Worm (Caenorhabditis elegans): ENCODE results near the gene twk-7.

Gene twk-7

DNA sequence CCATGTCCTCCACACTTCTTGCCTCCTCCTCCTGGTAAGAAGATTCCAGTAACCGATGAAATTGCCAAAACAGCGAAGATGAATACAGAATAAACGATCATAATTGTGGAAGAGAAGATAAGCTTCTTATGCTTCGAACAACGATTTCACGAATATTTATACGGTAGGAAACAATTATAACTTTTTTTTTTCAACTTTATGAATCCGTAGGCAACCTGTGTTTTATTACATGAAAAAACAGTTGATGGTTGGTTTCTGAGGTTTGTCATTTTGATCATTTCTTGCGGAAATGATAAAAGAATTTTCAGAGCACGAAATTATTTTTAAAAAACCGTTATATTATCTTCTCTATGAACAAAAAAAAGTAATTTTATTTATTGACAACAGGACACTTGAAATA, 52.7 kb downstream of the twk-7 start, which contains the start of gene fipr-16:
fipr-16 (minus strand) TSS at position 101 of the 400 bp plus-strand sequence.
- TF ChIP-seq ZK337.2 (GFP tag; IDR thresholded peaks at IDR 0.05), result no peak
- TF ChIP-seq ztf-11 (tag; optimal IDR thresholded peaks at IDR 0.05), result no peak
- no peak for TF ChIP-seq dmd-8 (GFP tag; IDR thresholded peaks at IDR 0.05)
- no peak for TF ChIP-seq lin-38 (GFP tag; IDR thresholded peaks at IDR 0.05)
- no peak for TF ChIP-seq nhr-25 (tag; optimal IDR thresholded peaks at IDR 0.05; ENCODE audit: borderline replicate concordance, insufficient read depth)
- no peak for TF ChIP-seq php-3 (GFP tag; IDR thresholded peaks at IDR 0.05)
- TF ChIP-seq fkh-10 (GFP tag; optimal IDR thresholded peaks at IDR 0.05), result no peak
- TF ChIP-seq saeg-2 (GFP tag; IDR thresholded peaks at IDR 0.05), result no peak
- TF ChIP-seq hlh-30 (tag; optimal IDR thresholded peaks at IDR 0.05; ENCODE audit: insufficient read depth), result no peak

DNA sequence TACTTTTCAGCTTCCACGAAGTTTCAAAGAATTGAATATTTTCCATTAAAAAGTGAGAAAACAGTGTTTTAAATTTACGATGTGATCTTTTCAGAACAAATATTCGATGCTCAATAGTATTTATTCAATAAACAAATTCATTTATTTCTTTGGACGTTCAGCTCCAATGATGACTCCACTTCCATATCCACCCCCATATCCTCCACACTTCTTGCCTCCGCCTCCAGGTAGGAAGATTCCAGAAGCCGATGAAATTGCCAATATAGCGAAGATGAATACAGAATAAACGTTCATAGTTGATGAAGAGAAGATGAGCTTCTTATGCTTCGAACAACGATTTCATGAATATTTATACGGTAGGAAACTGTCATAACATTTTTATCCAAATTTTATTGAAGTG, 54.3 kb downstream of the twk-7 start, which contains the start of gene fip-3:
fip-3 (minus strand) TSS at position 294 of the 400 bp plus-strand sequence.
- TF ChIP-seq F44E2.7 (GFP tag; IDR thresholded peaks at IDR 0.05), result no peak
- TF ChIP-seq unc-62 (GFP tag; optimal IDR thresholded peaks at IDR 0.05 in 1 of 2), result peak in 1 of 2 experiments; percentile 94
- TF ChIP-seq unc-62 (tag; optimal IDR thresholded peaks at IDR 0.05), result no peak

DNA sequence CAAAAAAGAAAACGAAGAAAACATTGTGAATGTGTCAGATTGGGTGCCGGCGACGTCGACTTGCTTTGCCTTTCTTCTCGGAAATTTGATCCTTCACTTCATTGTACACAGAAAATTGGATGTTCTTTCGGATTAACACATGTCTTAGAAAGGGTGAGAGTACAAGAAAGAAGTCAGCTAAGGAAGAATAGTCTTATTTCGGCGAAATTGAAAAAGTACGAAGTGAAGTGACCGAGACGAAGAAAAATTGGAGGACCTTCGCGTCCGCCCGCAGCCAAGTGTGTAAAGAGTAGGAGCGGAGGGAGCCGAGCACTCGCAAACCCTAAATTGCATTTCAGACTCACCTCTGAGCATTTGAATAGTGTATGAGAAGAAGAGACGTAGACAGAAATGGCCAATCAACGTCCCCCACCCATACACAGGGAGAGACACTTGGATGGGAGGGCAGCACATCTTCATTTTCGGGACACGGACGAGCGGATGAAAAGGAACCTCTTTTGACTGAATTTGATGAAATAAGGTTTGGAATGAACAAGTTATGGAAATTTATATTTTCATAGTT, 54.9 kb downstream of the twk-7 start, which contains the start of gene glr-1:
glr-1 (minus strand) TSS at position 51 of the 562 bp plus-strand sequence.
- TF ChIP-seq nhr-41 (GFP tag; IDR thresholded peaks at IDR 0.05) (no peak), aha-1 (tag) (peak; percentile 91), jun-1 (tag; optimal IDR thresholded peaks at IDR 0.05) (no peak), fkh-10 (GFP tag; optimal IDR thresholded peaks at IDR 0.05) (peak; percentile 92), ctbp-1 (GFP tag; IDR thresholded peaks at IDR 0.05) (0 out of 2 replicates have a peak, but pooled peaks have one; percentile 25)
